Worm (Caenorhabditis elegans) whole organism, young adult: ENCODE measurements around the gene F19H6.4.

Source experiments
- B0035.1 ChIP-seq: sonication (generic microtip); optimal IDR thresholded peaks from 2 replicates; lab custom pipeline; 2016; ENCODE audit warnings: missing genetic modification characterization, mild to moderate bottlenecking, missing compliant biosample characterization, missing genotype, missing genetic modification reagents
- D2030.7 ChIP-seq: fragments of 200-800 bp; sonication (Bioruptor generic); IDR thresholded peaks from 2 replicates; pipeline ENCODE4 v1.3.6; 2022; ENCODE audit warnings: missing genetic modification reagents, missing genetic modification characterization, missing compliant biosample characterization
- K12H6.12 ChIP-seq: fragments of 200-800 bp; sonication (Bioruptor generic); optimal IDR thresholded peaks from 2 replicates; lab custom pipeline; 2018; ENCODE audit warnings: mild to moderate bottlenecking, missing genetic modification characterization, missing compliant biosample characterization
- ama-1 ChIP-seq, 3 experiments: fragments of 150-350 bp in 1 of 3; sonication (generic microtip) in 2 of 3; optimal IDR thresholded peaks; 2 replicates each; lab custom pipeline; 2014 to 2018; ENCODE audit warnings: missing biosample characterization in 2 of 3, missing genetic modification characterization in 2 of 3, missing genetic modification reagents in 2 of 3
- aptf-2 ChIP-seq: fragments of 200-800 bp; sonication (Bioruptor generic); conservative IDR thresholded peaks from 2 replicates; pipeline ENCODE4 v1.3.6; 2022; ENCODE audit warnings: missing genetic modification reagents, missing genetic modification characterization, missing compliant biosample characterization
- athp-1 ChIP-seq: sonication (generic microtip); optimal IDR thresholded peaks from 2 replicates; lab custom pipeline; 2017; ENCODE audit warnings: mild to moderate bottlenecking, missing genetic modification characterization, missing compliant biosample characterization
- attf-6 ChIP-seq: fragments of 200-800 bp; sonication (Bioruptor generic); IDR thresholded peaks from 2 replicates; pipeline ENCODE4 v1.3.6; 2022; ENCODE audit warnings: missing genetic modification reagents, missing genetic modification characterization, missing compliant biosample characterization
- cebp-2 ChIP-seq: fragments of 200-800 bp; sonication (Bioruptor generic); IDR thresholded peaks from 2 replicates; pipeline ENCODE4 v1.3.6; 2022; ENCODE audit warnings: missing genetic modification characterization, missing compliant biosample characterization
- hsf-1 ChIP-seq: fragments of 200-800 bp; sonication (Bioruptor generic); IDR thresholded peaks from 2 replicates; pipeline ENCODE4 v1.3.6; 2022; ENCODE audit warnings: missing genetic modification reagents, missing genetic modification characterization, missing compliant biosample characterization
- madf-10 ChIP-seq: sonication (generic microtip); optimal IDR thresholded peaks from 2 replicates; lab custom pipeline; 2016; ENCODE audit warnings: mild to moderate bottlenecking, missing genetic modification characterization, missing compliant biosample characterization
- pha-4 ChIP-seq: fragments of 150-350 bp; sonication (generic microtip); optimal IDR thresholded peaks from 2 replicates; lab custom pipeline; 2014; ENCODE audit warnings: missing biosample characterization, missing genetic modification reagents, missing genetic modification characterization
- snpc-3.4 ChIP-seq: sonication (generic microtip); optimal IDR thresholded peaks from 2 replicates; lab custom pipeline; 2017; ENCODE audit warnings: missing genetic modification characterization, mild to moderate bottlenecking, missing compliant biosample characterization, antibody characterized with exemption, moderate library complexity, missing genotype, missing genetic modification reagents
- unc-62 ChIP-seq: fragments of 150-350 bp; optimal IDR thresholded peaks from 2 replicates; lab custom pipeline; 2014; ENCODE audit warnings: missing biosample characterization, missing genetic modification reagents, missing genetic modification characterization

DNA sequence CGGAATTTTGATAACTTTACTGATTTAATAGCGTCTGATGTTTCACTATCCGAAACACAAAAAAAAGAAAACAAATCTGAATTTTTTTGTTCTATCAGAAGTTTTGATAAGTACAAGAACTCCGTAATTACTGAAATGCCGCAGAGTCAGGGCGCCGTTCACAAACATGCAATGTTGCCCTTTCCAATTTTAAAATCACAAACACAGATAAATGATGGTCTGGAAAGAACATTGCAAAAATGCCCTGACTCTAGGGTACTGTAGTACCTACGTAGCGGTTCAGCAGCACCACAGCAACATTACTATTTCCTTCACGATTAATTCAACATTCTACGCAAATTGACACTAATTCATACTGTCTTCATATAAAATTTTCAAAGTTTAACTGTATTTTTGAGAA lies 41.1 kb downstream of the F19H6.4 start:
- TF ChIP-seq hsf-1 (GFP tag; lab: Robert Waterston, UW) (no peak), attf-6 (GFP tag; lab: Robert Waterston, UW) (no peak), cebp-2 (GFP tag; lab: Robert Waterston, UW) (no peak), madf-10 (tag; lab: Kevin White, UChicago) (no peak), aptf-2 (GFP tag; lab: Robert Waterston, UW) (no peak), athp-1 (no peak), unc-62 (GFP tag; lab: Kevin White, UChicago) (no peak), B0035.1 (tag; lab: Kevin White, UChicago) (no peak), K12H6.12 (tag; lab: Kevin White, UChicago) (no peak), ama-1 (optimal IDR thresholded peaks at IDR 0.05; lab: Kevin White, UChicago) (no peak), ama-1 (GFP tag; optimal IDR thresholded peaks at IDR 0.05; lab: Kevin White, UChicago) (no peak), D2030.7 (GFP tag; lab: Robert Waterston, UW) (no peak), snpc-3.4 (no peak), pha-4 (no peak)
